Worm (Caenorhabditis elegans): ENCODE results near the gene odr-8.

DNA sequence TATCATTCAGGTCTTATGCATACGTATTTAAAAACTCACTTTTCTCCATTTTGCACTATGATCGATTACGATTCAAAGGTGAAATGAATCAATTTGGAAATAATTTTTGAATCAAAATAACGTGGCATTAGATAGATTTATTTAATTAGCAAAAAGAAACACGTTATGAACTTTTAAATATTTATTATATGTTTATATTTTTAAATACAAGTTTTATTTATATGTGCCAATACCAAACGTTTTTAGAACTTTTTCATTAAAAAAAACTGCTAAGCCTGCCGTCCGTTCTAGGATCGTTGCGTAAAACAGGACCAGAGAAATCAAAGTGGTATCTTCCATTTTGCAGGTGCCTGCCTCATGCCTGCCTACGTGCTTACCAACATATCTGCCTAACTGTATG lies 14.8 kb upstream of the odr-8 start, which contains the start of gene F38A5.6:
- TF ChIP-seq lin-13 (tag; optimal IDR thresholded peaks at IDR 0.05) (no peak), mls-2 (tag; optimal IDR thresholded peaks at IDR 0.05) (no peak), snpc-4 (tag; optimal IDR thresholded peaks at IDR 0.05) (no peak), elt-3 (tag; optimal IDR thresholded peaks at IDR 0.05) (no peak), sem-2 (GFP tag; optimal IDR thresholded peaks at IDR 0.05) (no peak), nhr-2 (tag; optimal IDR thresholded peaks at IDR 0.05) (no peak)

Measured in whole organism, mixed stage, embryonic.